Worm (Caenorhabditis elegans): Measurements from ENCODE around the gene ZK185.2.

DNA sequence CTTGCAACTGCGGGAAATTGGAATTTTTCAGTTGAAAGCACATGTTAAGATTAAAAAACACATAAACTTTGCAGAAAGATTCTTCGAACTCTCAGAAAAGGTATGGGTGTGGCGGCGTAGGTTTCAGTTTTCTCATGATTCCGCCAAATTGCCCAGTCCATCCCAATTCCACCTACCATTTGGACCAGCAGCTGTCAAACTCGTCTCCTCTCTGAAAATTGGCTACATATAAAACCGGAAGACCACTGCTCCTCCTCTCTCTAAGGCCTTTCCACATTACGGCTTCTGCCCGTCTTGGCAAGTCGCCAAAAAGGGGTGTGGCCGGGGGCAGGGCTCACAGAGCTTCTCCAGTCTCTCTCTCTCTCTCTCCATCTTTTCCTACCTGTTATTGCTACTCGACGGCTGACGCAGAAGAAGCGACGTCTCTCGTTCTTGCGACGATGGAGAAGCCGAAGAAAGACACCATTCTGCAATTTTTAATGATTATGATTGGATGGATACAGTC is 46.1 kb upstream of the ZK185.2 start, which contains the start of gene ZK180.7:
- TF ChIP-seq lir-3 (tag; optimal IDR thresholded peaks at IDR 0.05): no peak
- TF ChIP-seq aha-1 (tag): no peak
- no peak for TF ChIP-seq ZK337.2 (GFP tag; IDR thresholded peaks at IDR 0.05)
- no peak for TF ChIP-seq ces-1 (GFP tag; optimal IDR thresholded peaks at IDR 0.05)
- no peak for TF ChIP-seq nhr-237 (tag; optimal IDR thresholded peaks at IDR 0.05)
- no peak for TF ChIP-seq spr-3 (GFP tag; optimal IDR thresholded peaks at IDR 0.05)
- no peak for TF ChIP-seq ztf-11 (tag; optimal IDR thresholded peaks at IDR 0.05)
- TF ChIP-seq fkh-10 (GFP tag; optimal IDR thresholded peaks at IDR 0.05): no peak
- TF ChIP-seq lin-39 (tag; optimal IDR thresholded peaks at IDR 0.05): no peak
- TF ChIP-seq aly-2 (tag; optimal IDR thresholded peaks at IDR 0.05): no peak
- TF ChIP-seq unc-39 (tag; optimal IDR thresholded peaks at IDR 0.05): no peak
- no peak for TF ChIP-seq nhr-76 (tag; optimal IDR thresholded peaks at IDR 0.05)
- TF ChIP-seq tag-97 (GFP tag; IDR thresholded peaks at IDR 0.05): no peak
- no peak for TF ChIP-seq lin-38 (GFP tag; IDR thresholded peaks at IDR 0.05)
